Fruit fly (Drosophila melanogaster) whole organism, embryonic: Measurements from ENCODE around the gene Arpc1.
A peak's percentile ranks its signal among the peaks of the same experiment; 100 is the strongest.

Experiments
- Ada2b ChIP-seq: fragments of 200-800 bp; sonication (Bioruptor generic); IDR thresholded peaks from 2 replicates; pipeline ENCODE4 v1.3.6; 2022; ENCODE audit warnings: missing biosample characterization, missing genetic modification characterization
- CG11247 ChIP-seq: fragments of 200-800 bp; sonication (Bioruptor generic); IDR thresholded peaks from 2 replicates; pipeline ENCODE4 v1.3.6; 2022; ENCODE audit warnings: missing biosample characterization, missing genetic modification characterization
- CG11560 ChIP-seq: fragments of 200-800 bp; sonication (Bioruptor generic); IDR thresholded peaks from 3 replicates; pipeline ENCODE4 v1.3.6; 2022; ENCODE audit warnings: missing biosample characterization, missing genetic modification characterization
- CG11723 ChIP-seq: fragments of 200-800 bp; sonication (Bioruptor generic); optimal IDR thresholded peaks from 2 replicates; lab custom pipeline; 2017; ENCODE audit warnings: missing biosample characterization, mild to moderate bottlenecking, missing genetic modification characterization
- CG12155 ChIP-seq: fragments of 200-800 bp; sonication (Bioruptor generic); optimal IDR thresholded peaks from 3 replicates; lab custom pipeline; 2016; ENCODE audit warnings: missing biosample characterization, missing genetic modification characterization
- CG1233 ChIP-seq: fragments of 200-800 bp; sonication (Bioruptor generic); optimal IDR thresholded peaks from 4 replicates; lab custom pipeline; 2018; ENCODE audit warnings: missing biosample characterization, mild to moderate bottlenecking, missing genetic modification characterization
- CG12769 ChIP-seq: fragments of 200-800 bp; sonication (Bioruptor generic); optimal IDR thresholded peaks from 2 replicates; lab custom pipeline; 2019; ENCODE audit warnings: missing biosample characterization, mild to moderate bottlenecking, missing genetic modification characterization, moderate library complexity
- CG12942 ChIP-seq: fragments of 200-800 bp; sonication (Bioruptor generic); optimal IDR thresholded peaks from 3 replicates; lab custom pipeline; 2016; ENCODE audit warnings: missing biosample characterization, missing genetic modification characterization
- CG1529 ChIP-seq: fragments of 200-800 bp; sonication (Bioruptor generic); optimal IDR thresholded peaks from 3 replicates; lab custom pipeline; 2018; ENCODE audit warnings: missing biosample characterization, missing genetic modification characterization
- CG15601 ChIP-seq: fragments of 200-800 bp; sonication (Bioruptor generic); optimal IDR thresholded peaks from 3 replicates; lab custom pipeline; 2019; ENCODE audit warnings: missing biosample characterization, mild to moderate bottlenecking, missing genetic modification characterization, moderate library complexity
- CG16779 ChIP-seq: fragments of 200-800 bp; sonication (Bioruptor generic); IDR thresholded peaks from 2 replicates; pipeline ENCODE4 v1.3.6; 2022; ENCODE audit warnings: missing biosample characterization, missing genetic modification characterization
- CG16815 ChIP-seq: fragments of 200-800 bp; sonication (Bioruptor generic); optimal IDR thresholded peaks from 3 replicates; lab custom pipeline; 2017; ENCODE audit warnings: missing biosample characterization, mild to moderate bottlenecking, missing genetic modification characterization
- CG2678 ChIP-seq: fragments of 200-800 bp; sonication (Bioruptor generic); optimal IDR thresholded peaks from 3 replicates; lab custom pipeline; 2019; ENCODE audit warnings: missing biosample characterization, mild to moderate bottlenecking, missing genetic modification characterization, moderate library complexity
- CG31224 ChIP-seq: fragments of 200-800 bp; sonication (Bioruptor generic); IDR thresholded peaks from 2 replicates; pipeline ENCODE4 v1.3.6; 2022; ENCODE audit warnings: missing biosample characterization, missing genetic modification characterization
- CG3995 ChIP-seq: fragments of 200-800 bp; sonication (Bioruptor generic); optimal IDR thresholded peaks from 3 replicates; lab custom pipeline; 2016; ENCODE audit warnings: missing biosample characterization, missing genetic modification characterization
- CG4282 ChIP-seq: fragments of 200-800 bp; sonication (Bioruptor generic); optimal IDR thresholded peaks from 2 replicates; lab custom pipeline; 2016; ENCODE audit warnings: missing biosample characterization, missing genetic modification characterization
- CG4360 ChIP-seq: fragments of 200-800 bp; sonication (Bioruptor generic); IDR thresholded peaks from 2 replicates; pipeline ENCODE4 v1.3.6; 2022; ENCODE audit warnings: missing biosample characterization, missing genetic modification characterization
- CG6175 ChIP-seq: fragments of 200-800 bp; sonication (Bioruptor generic); IDR thresholded peaks from 3 replicates; pipeline ENCODE4 v1.3.6; 2022; ENCODE audit warnings: missing biosample characterization, missing genetic modification characterization
- CG6654 ChIP-seq: fragments of 200-800 bp; sonication (Bioruptor generic); optimal IDR thresholded peaks from 2 replicates; lab custom pipeline; 2017; ENCODE audit warnings: missing biosample characterization, mild to moderate bottlenecking, missing genetic modification characterization
- CG6765 ChIP-seq: fragments of 200-800 bp; sonication (Bioruptor generic); optimal IDR thresholded peaks from 3 replicates; lab custom pipeline; 2017; ENCODE audit warnings: missing biosample characterization, mild to moderate bottlenecking, missing genetic modification characterization
- CG7271 ChIP-seq: fragments of 200-800 bp; sonication (Bioruptor generic); optimal IDR thresholded peaks from 2 replicates; lab custom pipeline; 2018; ENCODE audit warnings: missing biosample characterization, mild to moderate bottlenecking, missing genetic modification characterization, moderate library complexity
- CG7556 ChIP-seq: fragments of 200-800 bp; sonication (Bioruptor generic); optimal IDR thresholded peaks from 2 replicates; lab custom pipeline; 2017; ENCODE audit warnings: missing biosample characterization, mild to moderate bottlenecking, missing genetic modification characterization
- CG9932 ChIP-seq: fragments of 200-800 bp; sonication (Bioruptor generic); IDR thresholded peaks from 2 replicates; pipeline ENCODE4 v1.3.6; 2022; ENCODE audit warnings: missing biosample characterization, missing genetic modification characterization
- CrebB ChIP-seq: fragments of 200-800 bp; sonication (Bioruptor generic); optimal IDR thresholded peaks from 3 replicates; lab custom pipeline; 2018; ENCODE audit warnings: missing biosample characterization, mild to moderate bottlenecking, missing genetic modification characterization
- Dip2 ChIP-seq: fragments of 200-800 bp; sonication (Bioruptor generic); IDR thresholded peaks from 2 replicates; pipeline ENCODE4 v1.3.6; 2022; ENCODE audit warnings: missing biosample characterization, missing genetic modification characterization
- Hsf ChIP-seq: fragments of 200-800 bp; sonication (Bioruptor generic); optimal IDR thresholded peaks from 3 replicates; lab custom pipeline; 2016; ENCODE audit warnings: missing biosample characterization, missing genetic modification characterization
- MBD-R2 ChIP-seq: fragments of 200-800 bp; sonication (Bioruptor generic); IDR thresholded peaks from 2 replicates; pipeline ENCODE4 v1.3.6; 2022; ENCODE audit warnings: missing biosample characterization, missing genetic modification characterization
- Mes4 ChIP-seq: fragments of 200-800 bp; sonication (Bioruptor generic); optimal IDR thresholded peaks from 2 replicates; lab custom pipeline; 2016; ENCODE audit warnings: missing biosample characterization, missing genetic modification characterization
- NC2α ChIP-seq: fragments of 200-800 bp; sonication (Bioruptor generic); optimal IDR thresholded peaks from 2 replicates; lab custom pipeline; 2016; ENCODE audit warnings: missing biosample characterization, missing genetic modification characterization
- Vsx1 ChIP-seq: fragments of 200-800 bp; sonication (Bioruptor generic); optimal IDR thresholded peaks from 2 replicates; lab custom pipeline; 2017; ENCODE audit warnings: missing biosample characterization, mild to moderate bottlenecking, missing genetic modification characterization, missing genetic modification reagents
- Xrp1 ChIP-seq: fragments of 200-800 bp; sonication (Bioruptor generic); IDR thresholded peaks from 2 replicates; pipeline ENCODE4 v1.3.6; 2022; ENCODE audit warnings: missing biosample characterization, missing genetic modification characterization
- amos ChIP-seq: fragments of 200-800 bp; sonication (Bioruptor generic); IDR thresholded peaks from 2 replicates; pipeline ENCODE4 v1.3.6; 2022; ENCODE audit warnings: missing biosample characterization, missing genetic modification characterization; ENCODE audit not compliant: partially characterized antibody
- bsh ChIP-seq, 2 experiments: fragments of 200-800 bp; sonication (Bioruptor generic); optimal IDR thresholded peaks; 2 replicates each; lab custom pipeline; 2017 to 2018; ENCODE audit warnings: mild to moderate bottlenecking in 2 of 2, missing biosample characterization in 2 of 2, missing genetic modification characterization in 2 of 2, moderate library complexity in 1 of 2
- chif ChIP-seq, 2 experiments: fragments of 200-800 bp; sonication (Bioruptor generic); optimal IDR thresholded peaks; 3 replicates each; lab custom pipeline; 2016; ENCODE audit warnings: missing biosample characterization in 2 of 2, missing genetic modification characterization in 2 of 2
- croc ChIP-seq: fragments of 200-800 bp; sonication (Bioruptor generic); conservative IDR thresholded peaks from 3 replicates; pipeline ENCODE4 v1.3.6; 2022; ENCODE audit warnings: missing biosample characterization, missing genetic modification characterization
- ewg ChIP-seq: fragments of 200-800 bp; sonication (Bioruptor generic); optimal IDR thresholded peaks from 3 replicates; lab custom pipeline; 2017; ENCODE audit warnings: mild to moderate bottlenecking, missing biosample characterization, missing genetic modification reagents, missing genetic modification characterization
- fu2 ChIP-seq: fragments of 200-800 bp; sonication (Bioruptor generic); optimal IDR thresholded peaks from 2 replicates; lab custom pipeline; 2016; ENCODE audit warnings: missing biosample characterization, missing genetic modification characterization
- hbn ChIP-seq: fragments of 200-800 bp; sonication (Bioruptor generic); IDR thresholded peaks from 2 replicates; pipeline ENCODE4 v1.3.6; 2022; ENCODE audit warnings: missing biosample characterization, missing genetic modification characterization; ENCODE audit not compliant: partially characterized antibody
- jing ChIP-seq: fragments of 200-800 bp; sonication (Bioruptor generic); optimal IDR thresholded peaks from 2 replicates; lab custom pipeline; 2018; ENCODE audit warnings: missing biosample characterization, mild to moderate bottlenecking, missing genetic modification characterization
- luna ChIP-seq: fragments of 200-800 bp; sonication (Bioruptor generic); optimal IDR thresholded peaks from 2 replicates; lab custom pipeline; 2016; ENCODE audit warnings: missing biosample characterization, missing genetic modification characterization
- pan ChIP-seq, 4 experiments: fragments of >200 bp in 3 of 4; fragments of 200-800 bp in 1 of 4; sonication (Bioruptor generic) in 1 of 4; optimal IDR thresholded peaks in 3 of 4; IDR thresholded peaks in 1 of 4; 2 replicates each; pipeline versions ENCODE4 v1.3.6 to Lab custom; 2017 to 2022; ENCODE audit warnings: missing biosample characterization in 2 of 4, missing genetic modification characterization in 2 of 4, mixed read lengths in 1 of 4
- sens ChIP-seq: fragments of 200-800 bp; sonication (Bioruptor generic); peaks from one replicate; lab custom pipeline; 2016; ENCODE audit warnings: missing biosample characterization, missing genetic modification characterization
- sima ChIP-seq: fragments of 200-800 bp; sonication (Bioruptor generic); optimal IDR thresholded peaks from 2 replicates; lab custom pipeline; 2016; ENCODE audit warnings: missing biosample characterization, missing genetic modification characterization
- tap ChIP-seq: fragments of 200-800 bp; optimal IDR thresholded peaks from 3 replicates; lab custom pipeline; 2019; ENCODE audit warnings: missing biosample characterization, mild to moderate bottlenecking, missing genetic modification characterization, moderate library complexity
- tin ChIP-seq: fragments of 200-800 bp; sonication (Bioruptor generic); optimal IDR thresholded peaks from 3 replicates; lab custom pipeline; 2016; ENCODE audit warnings: missing biosample characterization, missing genetic modification characterization
- tio ChIP-seq: fragments of 200-800 bp; sonication (Bioruptor generic); optimal IDR thresholded peaks from 2 replicates; lab custom pipeline; 2017; ENCODE audit warnings: missing biosample characterization, missing genetic modification characterization, inconsistent platforms
- tx ChIP-seq: fragments of 200-800 bp; sonication (Bioruptor generic); optimal IDR thresholded peaks from 2 replicates; lab custom pipeline; 2016; ENCODE audit warnings: missing biosample characterization, missing genetic modification characterization
- vnd ChIP-seq: fragments of 200-800 bp; sonication (Bioruptor generic); IDR thresholded peaks from 3 replicates; pipeline ENCODE4 v1.3.6; 2022; ENCODE audit warnings: missing biosample characterization, missing genetic modification characterization; ENCODE audit not compliant: partially characterized antibody
- z ChIP-seq: fragments of 200-800 bp; sonication (Bioruptor generic); IDR thresholded peaks from 3 replicates; pipeline ENCODE4 v1.3.6; 2022; ENCODE audit warnings: missing biosample characterization, missing genetic modification characterization

Arpc1 gene

dm6 chr2L:13783264-13784154 lies 46.0 kb downstream of the Arpc1 start, which contains the start of gene Eato (continued):
- no peak for TF ChIP-seq Hsf (GFP tag; lab: Kevin White, UChicago)
- TF ChIP-seq sens (GFP tag; lab: Kevin White, UChicago), result peak; percentile 64
- TF ChIP-seq chif (GFP tag; optimal IDR thresholded peaks at IDR 0.05; lab: Kevin White, UChicago), result no peak
- TF ChIP-seq luna (GFP tag; lab: Kevin White, UChicago), result no peak
- TF ChIP-seq bsh (GFP tag; optimal IDR thresholded peaks at IDR 0.05; lab: Kevin White, UChicago), result no peak
- no peak for TF ChIP-seq CG12769 (tag; lab: Kevin White, UChicago)
- peak; percentile 38; the same call in 1 of the 2 replicates for TF ChIP-seq hbn (GFP tag; lab: Robert Waterston, UW)
- no peak for TF ChIP-seq NC2α (GFP tag; lab: Kevin White, UChicago)
- TF ChIP-seq CG7556 (GFP tag; lab: Kevin White, UChicago), result no peak
- TF ChIP-seq CrebB, result no peak
- TF ChIP-seq CG12942 (GFP tag; lab: Kevin White, UChicago), result no peak
- TF ChIP-seq CG7271 (tag; lab: Kevin White, UChicago), result no peak
- TF ChIP-seq CG2678 (tag; lab: Kevin White, UChicago), result no peak
- TF ChIP-seq CG11247 (GFP tag; lab: Robert Waterston, UW), result no peak
- peak; percentile 57; the same call in 1 of the 2 replicates for TF ChIP-seq CG9932 (GFP tag; lab: Robert Waterston, UW)
- no peak for TF ChIP-seq CG6765
- no peak for TF ChIP-seq CG16815 (GFP tag; lab: Kevin White, UChicago)
- no peak for TF ChIP-seq CG15601
- peak; percentile 71 for TF ChIP-seq MBD-R2 (GFP tag; lab: Robert Waterston, UW)
- no peak for TF ChIP-seq CG11723 (GFP tag; lab: Kevin White, UChicago)
- TF ChIP-seq vnd, result peak; percentile 38; the same call in 1 of the 3 replicates
- peak; percentile 16 for TF ChIP-seq fu2 (GFP tag; lab: Kevin White, UChicago)
- TF ChIP-seq CG6175 (GFP tag; lab: Robert Waterston, UW), result no peak
- peak; percentile 64 for TF ChIP-seq amos (GFP tag; lab: Robert Waterston, UW)
- no peak for TF ChIP-seq Ada2b (GFP tag; lab: Robert Waterston, UW)
- TF ChIP-seq sima (GFP tag; lab: Kevin White, UChicago), result no peak
- TF ChIP-seq CG1529 (GFP tag; lab: Kevin White, UChicago), result no peak
- no peak for TF ChIP-seq tio (GFP tag; lab: Kevin White, UChicago)
- TF ChIP-seq Vsx1 (GFP tag; lab: Kevin White, UChicago), result no peak
- no peak for TF ChIP-seq CG11560
- no peak for TF ChIP-seq CG12155
- TF ChIP-seq tin (GFP tag; lab: Kevin White, UChicago), result no peak
- TF ChIP-seq croc (GFP tag; lab: Robert Waterston, UW), result no peak
- TF ChIP-seq tap (tag; lab: Kevin White, UChicago), result no peak
- no peak for TF ChIP-seq z (GFP tag; lab: Robert Waterston, UW)
- TF ChIP-seq CG31224 (GFP tag; lab: Robert Waterston, UW), result no peak
- no peak for TF ChIP-seq ewg
- TF ChIP-seq CG6654 (GFP tag; lab: Kevin White, UChicago), result no peak
- TF ChIP-seq pan (optimal IDR thresholded peaks at IDR 0.05; lab: Kevin White, UChicago), result no peak
- TF ChIP-seq pan (GFP tag; optimal IDR thresholded peaks at IDR 0.05 in 1 of 2, IDR thresholded peaks at IDR 0.05 in 1 of 2), result no peak
- TF ChIP-seq tx (GFP tag; lab: Kevin White, UChicago), result no peak
- TF ChIP-seq CG4360 (GFP tag; lab: Robert Waterston, UW), result no peak
- TF ChIP-seq Xrp1, result no peak
- TF ChIP-seq Mes4 (GFP tag; lab: Kevin White, UChicago), result no peak
- TF ChIP-seq CG1233 (GFP tag; lab: Kevin White, UChicago), result no peak
- TF ChIP-seq jing (GFP tag; lab: Kevin White, UChicago), result no peak
- no peak for TF ChIP-seq CG4282
- TF ChIP-seq Dip2 (GFP tag; lab: Robert Waterston, UW), result no peak
- no peak for TF ChIP-seq CG16779 (GFP tag; lab: Robert Waterston, UW)
- peak; percentile 93 for TF ChIP-seq CG3995 (GFP tag; lab: Kevin White, UChicago)
